Worm (Caenorhabditis elegans): ENCODE data around the gene K04A8.19.
A peak's percentile ranks its signal among the peaks of the same experiment; 100 is the strongest.

Gene K04A8.19

DNA sequence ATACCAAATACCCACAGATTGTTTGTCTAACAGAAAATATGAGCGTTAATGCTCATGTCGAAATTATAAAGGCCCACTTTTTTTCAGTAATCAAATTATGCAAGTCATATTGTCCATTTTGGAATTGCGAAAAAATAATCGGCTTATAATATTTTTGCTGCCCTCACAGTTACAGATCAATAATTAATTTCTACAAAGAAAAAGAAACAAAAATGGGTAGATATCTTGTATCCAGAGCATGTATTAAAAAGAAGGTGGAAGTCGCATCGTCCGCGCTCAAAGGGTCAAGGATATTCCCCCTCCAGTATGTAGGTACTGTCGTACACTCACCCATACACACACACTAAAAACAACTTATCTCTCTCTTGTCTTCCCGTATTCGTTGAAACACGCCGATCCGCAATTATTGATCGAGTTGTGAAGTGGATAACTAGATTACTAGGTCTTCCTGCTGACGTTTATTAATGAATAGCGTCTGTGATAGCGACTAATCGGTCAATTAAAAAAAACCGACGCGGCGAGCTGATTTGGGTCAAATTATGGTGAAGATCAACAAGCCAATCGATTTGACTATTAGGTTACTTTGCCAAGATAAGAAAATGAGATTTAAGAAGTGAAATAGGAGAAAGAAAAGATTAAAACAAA lies 40.3 kb downstream of the K04A8.19 start:
- TF ChIP-seq ztf-1 (GFP tag; conservative IDR thresholded peaks at IDR 0.05) (no peak), sma-9 (GFP tag; optimal IDR thresholded peaks at IDR 0.05) (peak; percentile 13), sma-9 (tag; optimal IDR thresholded peaks at IDR 0.05) (no peak), nhr-21 (tag; optimal IDR thresholded peaks at IDR 0.05) (peak; percentile 37)

DNA sequence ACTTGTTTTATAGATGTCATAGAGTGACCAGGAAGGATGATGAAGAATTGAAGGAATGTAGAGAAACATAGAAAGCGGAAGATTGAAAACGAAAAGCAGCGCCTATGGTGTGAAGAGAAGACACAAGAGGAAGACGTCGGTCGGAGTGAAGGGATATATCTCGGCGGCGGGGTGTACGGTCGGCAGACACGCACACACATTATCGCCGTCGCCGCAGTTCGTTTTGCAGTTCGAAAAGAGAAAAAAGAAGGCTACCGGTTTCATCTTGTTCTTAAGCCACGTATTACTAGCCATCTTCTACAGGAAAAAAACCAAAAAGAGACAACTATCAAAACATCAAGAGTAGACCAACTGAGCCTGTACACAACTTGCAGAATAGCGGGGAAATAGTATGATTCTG lies 40.9 kb downstream of the K04A8.19 start:
- TF ChIP-seq sem-4 (tag; optimal IDR thresholded peaks at IDR 0.05) (no peak), fos-1 (tag; optimal IDR thresholded peaks at IDR 0.05) (peak; percentile 7), nhr-21 (tag; optimal IDR thresholded peaks at IDR 0.05) (peak; percentile 8), mbf-1 (tag; optimal IDR thresholded peaks at IDR 0.05) (no peak), nhr-237 (tag; optimal IDR thresholded peaks at IDR 0.05) (no peak), ztf-4 (tag; optimal IDR thresholded peaks at IDR 0.05) (no peak)

DNA sequence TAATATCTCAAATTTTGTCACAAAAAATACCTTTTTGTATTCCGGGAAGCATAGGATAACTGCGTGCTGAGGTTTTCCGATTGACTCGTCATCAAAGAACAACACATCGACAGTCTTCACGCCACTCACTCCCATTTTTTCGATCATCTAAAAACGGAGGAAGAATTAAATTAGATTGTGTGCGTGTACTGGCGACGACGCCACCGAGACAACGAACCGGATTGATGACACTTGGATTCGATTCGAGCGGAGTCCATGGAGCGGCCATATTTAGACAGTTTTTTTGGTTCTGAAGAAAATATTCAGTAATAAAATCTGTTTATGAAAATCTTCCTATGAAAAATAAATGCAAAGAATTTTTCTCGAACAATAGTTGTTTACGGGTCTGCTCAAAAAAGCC lies 43.1 kb downstream of the K04A8.19 start, which contains the start of gene ubh-1:
Gene ubh-1, minus strand, starts transcription at position 289 of the 400 bp plus-strand sequence.
- TF ChIP-seq nhr-11 (tag; optimal IDR thresholded peaks at IDR 0.05) (no peak), ceh-16 (tag; optimal IDR thresholded peaks at IDR 0.05) (no peak), lin-13 (GFP tag; optimal IDR thresholded peaks at IDR 0.05) (no peak), ZK546.5 (tag; optimal IDR thresholded peaks at IDR 0.05) (no peak), lin-11 (tag; optimal IDR thresholded peaks at IDR 0.05) (no peak), mdl-1 (tag; optimal IDR thresholded peaks at IDR 0.05) (no peak), sma-9 (GFP tag; optimal IDR thresholded peaks at IDR 0.05) (no peak), sma-9 (tag; optimal IDR thresholded peaks at IDR 0.05) (no peak), F13H6.1 (tag; optimal IDR thresholded peaks at IDR 0.05) (no peak), snpc-4 (tag; optimal IDR thresholded peaks at IDR 0.05) (no peak), nhr-25 (tag; optimal IDR thresholded peaks at IDR 0.05) (no peak)

DNA sequence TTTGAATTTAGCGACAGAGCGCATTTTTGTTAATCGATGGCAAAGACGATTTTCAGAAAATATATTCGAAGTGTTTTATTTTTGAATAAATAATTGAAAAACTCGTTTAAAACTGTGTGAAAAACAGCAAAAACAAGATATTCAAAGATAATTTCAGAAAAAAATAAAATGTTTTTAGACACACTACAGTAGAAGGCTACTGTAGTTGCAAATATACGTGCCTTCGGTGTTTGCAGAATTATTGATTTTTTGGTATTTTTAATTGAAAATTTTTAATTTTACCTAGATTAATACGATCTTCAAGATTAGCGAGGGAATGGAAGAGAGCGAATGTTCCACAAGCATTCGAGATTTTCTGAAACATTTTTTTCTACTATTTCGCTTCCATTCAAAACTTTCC lies 43.6 kb downstream of the K04A8.19 start:
- peak in 1 of 2 experiments; percentile 10 for TF ChIP-seq lsy-2 (tag; optimal IDR thresholded peaks at IDR 0.05)
- no peak for TF ChIP-seq nhr-77 (tag; optimal IDR thresholded peaks at IDR 0.05)

DNA sequence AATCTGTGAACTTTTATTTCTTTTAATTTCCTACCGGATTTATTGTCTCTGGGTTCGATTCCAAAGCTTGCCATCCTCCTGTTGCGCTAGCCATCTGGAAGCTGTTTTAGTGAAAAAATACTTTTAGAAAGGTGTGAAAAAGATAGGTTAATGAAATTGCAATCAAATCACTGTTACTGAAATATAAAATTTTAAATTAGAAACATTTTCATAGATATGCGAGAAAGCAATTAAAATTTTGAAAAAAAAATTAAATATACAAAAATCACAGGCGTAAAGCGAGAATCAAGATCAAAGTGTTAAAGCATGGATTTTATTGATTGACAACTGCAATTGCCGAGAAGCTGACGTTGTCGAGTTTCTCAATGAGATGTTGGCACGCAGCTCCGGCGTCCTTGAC lies 44.5 kb downstream of the K04A8.19 start, which contains the start of gene ubh-2:
Gene ubh-2, minus strand, starts transcription at position 101 of the 400 bp plus-strand sequence.
- TF ChIP-seq fos-1 (tag; optimal IDR thresholded peaks at IDR 0.05), result no peak

DNA sequence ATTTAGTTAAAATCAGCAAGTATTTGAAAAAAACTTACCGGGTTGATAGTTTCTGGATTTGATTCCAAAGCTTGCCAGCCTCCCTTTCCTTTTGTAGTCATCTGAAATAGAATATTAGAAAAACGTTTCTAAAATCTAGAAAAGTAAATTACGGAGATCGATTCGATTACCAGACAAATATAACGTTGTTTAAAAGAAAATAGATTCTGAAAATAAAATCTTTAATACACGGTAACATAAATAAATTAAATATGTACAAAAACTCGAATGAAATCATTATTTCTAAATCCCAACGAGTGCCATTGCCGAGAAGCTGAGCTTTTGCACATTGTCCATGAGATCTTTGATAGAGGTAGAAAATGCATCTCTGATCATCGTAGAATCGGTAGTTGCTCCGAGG lies 45.5 kb downstream of the K04A8.19 start, which contains the start of gene ubh-3:
Gene ubh-3, minus strand, starts transcription at position 101 of the 400 bp plus-strand sequence.
- TF ChIP-seq skn-1 (tag; optimal IDR thresholded peaks at IDR 0.05) (no peak), gmeb-1 (tag; optimal IDR thresholded peaks at IDR 0.05) (no peak), nhr-77 (tag; optimal IDR thresholded peaks at IDR 0.05) (no peak), C34F6.9 (tag; optimal IDR thresholded peaks at IDR 0.05) (no peak), lin-11 (tag; optimal IDR thresholded peaks at IDR 0.05) (no peak), nhr-23 (tag; optimal IDR thresholded peaks at IDR 0.05) (no peak), nhr-10 (tag; optimal IDR thresholded peaks at IDR 0.05) (no peak), elt-1 (tag; optimal IDR thresholded peaks at IDR 0.05) (no peak), R02D3.7 (tag; optimal IDR thresholded peaks at IDR 0.05) (no peak), zag-1 (tag; optimal IDR thresholded peaks at IDR 0.05) (no peak), peb-1 (tag; optimal IDR thresholded peaks at IDR 0.05) (no peak)

DNA sequence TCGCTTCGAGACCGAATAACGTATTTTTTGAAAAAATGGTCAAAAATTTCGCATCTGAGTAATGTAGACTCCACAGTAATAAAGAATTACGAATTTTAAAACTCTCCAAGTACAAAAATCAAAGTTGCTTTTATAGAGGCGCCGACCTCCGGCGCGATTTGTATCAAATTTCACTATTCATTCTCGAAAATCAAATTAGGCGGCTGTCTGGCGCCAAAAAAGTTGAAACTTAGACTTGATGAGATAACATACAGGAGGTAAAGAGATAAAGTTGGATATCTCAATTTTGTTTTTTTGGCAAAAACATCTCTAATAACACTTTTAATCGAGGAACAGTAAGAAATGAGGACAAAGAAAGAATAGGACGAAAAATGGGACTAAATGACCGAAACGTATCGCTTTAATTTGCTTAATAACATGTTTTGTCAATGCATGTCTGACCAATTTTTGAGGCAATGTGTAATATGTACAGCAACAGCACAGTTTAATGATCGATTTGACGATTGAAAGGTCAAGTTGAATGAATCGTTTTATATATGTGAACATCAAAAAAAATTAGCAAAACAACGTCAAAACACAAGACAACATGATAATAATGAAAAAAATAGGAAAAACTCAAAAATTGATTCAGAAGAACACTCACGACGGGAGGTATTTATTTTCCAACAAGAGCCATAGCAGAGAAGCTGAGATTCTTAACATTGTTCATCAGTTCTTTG lies 47.8 kb downstream of the K04A8.19 start:
- TF ChIP-seq lin-13 (GFP tag; optimal IDR thresholded peaks at IDR 0.05) (no peak), sma-9 (GFP tag; optimal IDR thresholded peaks at IDR 0.05) (no peak), sma-9 (tag; optimal IDR thresholded peaks at IDR 0.05) (no peak), peb-1 (tag; optimal IDR thresholded peaks at IDR 0.05) (no peak), snpc-4 (tag; optimal IDR thresholded peaks at IDR 0.05) (no peak), unc-39 (tag; optimal IDR thresholded peaks at IDR 0.05) (no peak), ama-1 (optimal IDR thresholded peaks at IDR 0.05) (no peak), sma-3 (GFP tag; optimal IDR thresholded peaks at IDR 0.05) (no peak), fos-1 (tag; optimal IDR thresholded peaks at IDR 0.05) (no peak), alr-1 (tag; optimal IDR thresholded peaks at IDR 0.05) (no peak), nhr-11 (tag; optimal IDR thresholded peaks at IDR 0.05) (no peak), elt-3 (tag; optimal IDR thresholded peaks at IDR 0.05) (no peak), nhr-25 (tag; optimal IDR thresholded peaks at IDR 0.05) (no peak), elt-1 (tag; optimal IDR thresholded peaks at IDR 0.05) (no peak), unc-62 (GFP tag; optimal IDR thresholded peaks at IDR 0.05) (no peak), aly-2 (tag; optimal IDR thresholded peaks at IDR 0.05) (no peak), C34F6.9 (tag; optimal IDR thresholded peaks at IDR 0.05) (no peak), nhr-77 (tag; optimal IDR thresholded peaks at IDR 0.05) (no peak), Y55F3AM.14 (GFP tag; optimal IDR thresholded peaks at IDR 0.05) (no peak), lin-39 (tag; optimal IDR thresholded peaks at IDR 0.05) (no peak)

Measured in whole organism, L2 larva.